Worm (Caenorhabditis elegans) whole organism, L4 larva: Measurements from ENCODE around the gene msp-10.

Source experiments
- F37D6.2 ChIP-seq: sonication (generic microtip); optimal IDR thresholded peaks from 2 replicates; lab custom pipeline; 2016; ENCODE audit warnings: mild to moderate bottlenecking, missing genetic modification characterization, missing compliant biosample characterization
- F44E2.7 ChIP-seq: fragments of 200-800 bp; sonication (Bioruptor generic); IDR thresholded peaks from 2 replicates; pipeline ENCODE4 v2.1.2; 2022; ENCODE audit warnings: missing genetic modification characterization, missing compliant biosample characterization
- R02D3.7 ChIP-seq: fragments of 150-350 bp; sonication (generic microtip); optimal IDR thresholded peaks from 3 replicates; lab custom pipeline; 2014; ENCODE audit warnings: missing biosample characterization, missing genetic modification characterization
- T20F7.1 ChIP-seq: fragments of 200-800 bp; sonication (Bioruptor generic); optimal IDR thresholded peaks from 2 replicates; lab custom pipeline; 2018; ENCODE audit warnings: mild to moderate bottlenecking, missing genetic modification characterization, missing compliant biosample characterization
- Y48G9A.11 ChIP-seq: fragments of 200-800 bp; sonication (Bioruptor generic); IDR thresholded peaks from 2 replicates; pipeline ENCODE4 v1.3.6; 2022; ENCODE audit warnings: missing genetic modification reagents, missing genetic modification characterization, missing compliant biosample characterization
- Y5F2A.4 ChIP-seq: fragments of 200-800 bp; sonication (Bioruptor generic); optimal IDR thresholded peaks from 2 replicates; lab custom pipeline; 2018; ENCODE audit warnings: mild to moderate bottlenecking, missing genetic modification characterization, missing compliant biosample characterization
- aha-1 ChIP-seq: fragments of 150-350 bp; peaks from one replicate; lab custom pipeline; 2014; ENCODE audit warnings: missing biosample characterization, missing genetic modification characterization
- arid-1 ChIP-seq: fragments of 200-800 bp; sonication (Bioruptor generic); conservative IDR thresholded peaks from 2 replicates; pipeline ENCODE4 v1.3.6; 2022; ENCODE audit warnings: missing genetic modification reagents, missing genetic modification characterization, missing compliant biosample characterization
- ceh-20 ChIP-seq: fragments of 200-800 bp; sonication (Bioruptor generic); IDR thresholded peaks from 2 replicates; pipeline ENCODE4 v1.3.6; 2022; ENCODE audit warnings: missing genetic modification reagents, missing genetic modification characterization, missing compliant biosample characterization
- ceh-28 ChIP-seq: fragments of 150-350 bp; optimal IDR thresholded peaks from 2 replicates; lab custom pipeline; 2014; ENCODE audit warnings: missing biosample characterization, missing genetic modification reagents, missing genetic modification characterization
- ces-1 ChIP-seq: fragments of 150-350 bp; sonication (generic microtip); optimal IDR thresholded peaks from 4 replicates; lab custom pipeline; 2014; ENCODE audit warnings: missing biosample characterization, missing genetic modification reagents, missing genetic modification characterization
- ctbp-1 ChIP-seq: fragments of 200-800 bp; sonication (Bioruptor generic); IDR thresholded peaks from 2 replicates; pipeline ENCODE4 v1.3.6; 2022; ENCODE audit warnings: missing genetic modification reagents, missing genetic modification characterization, missing compliant biosample characterization
- daf-16 ChIP-seq, 3 experiments: sonication (generic microtip); optimal IDR thresholded peaks; 2 replicates each; lab custom pipeline; 2016 to 2017; ENCODE audit warnings: missing genetic modification characterization in 3 of 3, missing genetic modification reagents in 3 of 3, mild to moderate bottlenecking in 2 of 3, missing compliant biosample characterization in 2 of 3, missing biosample characterization in 1 of 3, moderate library complexity in 1 of 3
- dmd-6 ChIP-seq: fragments of 200-800 bp; sonication (Bioruptor generic); IDR thresholded peaks from 2 replicates; pipeline ENCODE4 v1.3.6; 2022; ENCODE audit warnings: missing genetic modification reagents, missing genetic modification characterization, missing compliant biosample characterization
- dmd-8 ChIP-seq: fragments of 200-800 bp; sonication (Bioruptor generic); IDR thresholded peaks from 2 replicates; pipeline ENCODE4 v1.3.6; 2022; ENCODE audit warnings: missing genetic modification characterization, missing compliant biosample characterization
- dmd-9 ChIP-seq: fragments of 200-800 bp; sonication (Bioruptor generic); IDR thresholded peaks from 2 replicates; pipeline ENCODE4 v1.3.6; 2022; ENCODE audit warnings: missing genetic modification reagents, missing genetic modification characterization, missing compliant biosample characterization
- dpl-1 ChIP-seq: fragments of 150-350 bp; optimal IDR thresholded peaks from 2 replicates; lab custom pipeline; 2014; ENCODE audit warnings: missing biosample characterization, missing genetic modification reagents, missing genetic modification characterization
- dve-1 ChIP-seq: sonication (generic microtip); optimal IDR thresholded peaks from 2 replicates; lab custom pipeline; 2017; ENCODE audit warnings: antibody characterized with exemption, mild to moderate bottlenecking, missing genetic modification characterization, missing compliant biosample characterization; ENCODE audit not compliant: insufficient read depth
- egl-27 ChIP-seq: sonication (generic microtip); optimal IDR thresholded peaks from 3 replicates; lab custom pipeline; 2017; ENCODE audit warnings: missing biosample characterization, missing genetic modification reagents, missing genetic modification characterization
- fkh-10 ChIP-seq: fragments of 150-350 bp; optimal IDR thresholded peaks from 2 replicates; lab custom pipeline; 2014; ENCODE audit warnings: missing biosample characterization, missing genetic modification reagents, missing genetic modification characterization
- fos-1 ChIP-seq: fragments of 150-350 bp; optimal IDR thresholded peaks from 2 replicates; lab custom pipeline; 2014; ENCODE audit warnings: missing biosample characterization, missing genetic modification characterization
- gei-8 ChIP-seq: fragments of 200-800 bp; sonication (Bioruptor generic); optimal IDR thresholded peaks from 2 replicates; lab custom pipeline; 2018; ENCODE audit warnings: mild to moderate bottlenecking, missing genetic modification characterization, missing compliant biosample characterization
- hlh-11 ChIP-seq: fragments of 200-800 bp; sonication (Bioruptor generic); optimal IDR thresholded peaks from 2 replicates; lab custom pipeline; 2018; ENCODE audit warnings: mild to moderate bottlenecking, missing genetic modification characterization, missing compliant biosample characterization
- hlh-30 ChIP-seq: sonication (generic microtip); optimal IDR thresholded peaks from 2 replicates; lab custom pipeline; 2017; ENCODE audit warnings: antibody characterized with exemption, mild to moderate bottlenecking, missing genetic modification characterization, missing compliant biosample characterization; ENCODE audit not compliant: insufficient read depth
- jun-1 ChIP-seq: fragments of 150-350 bp; optimal IDR thresholded peaks from 2 replicates; lab custom pipeline; 2014; ENCODE audit warnings: missing biosample characterization, missing genetic modification reagents, missing genetic modification characterization
- lin-15B ChIP-seq: fragments of 150-350 bp; sonication (generic microtip); optimal IDR thresholded peaks from 3 replicates; lab custom pipeline; 2014; ENCODE audit warnings: missing biosample characterization, missing genetic modification characterization
- lin-39 ChIP-seq: fragments of 150-350 bp; optimal IDR thresholded peaks from 2 replicates; lab custom pipeline; 2014; ENCODE audit warnings: missing biosample characterization, missing genetic modification reagents, missing genetic modification characterization
- lir-3 ChIP-seq: sonication (generic microtip); optimal IDR thresholded peaks from 2 replicates; lab custom pipeline; 2016; ENCODE audit warnings: mild to moderate bottlenecking, missing genetic modification characterization, missing compliant biosample characterization
- lsy-2 ChIP-seq, 2 experiments: fragments of 150-350 bp in 1 of 2; sonication (generic microtip) in 1 of 2; optimal IDR thresholded peaks; 2 replicates each; lab custom pipeline; 2014 to 2017; ENCODE audit warnings: missing biosample characterization in 2 of 2, missing genetic modification characterization in 2 of 2
- mdt-29 ChIP-seq: fragments of 200-800 bp; sonication (Bioruptor generic); IDR thresholded peaks from 2 replicates; pipeline ENCODE4 v1.3.6; 2022; ENCODE audit warnings: missing genetic modification reagents, missing genetic modification characterization, missing compliant biosample characterization
- mep-1 ChIP-seq: fragments of 150-350 bp; sonication (generic microtip); optimal IDR thresholded peaks from 3 replicates; lab custom pipeline; 2014; ENCODE audit warnings: missing biosample characterization, missing genetic modification characterization
- mes-2 ChIP-seq: sonication (generic microtip); optimal IDR thresholded peaks from 2 replicates; lab custom pipeline; 2016; ENCODE audit warnings: missing genotype, mild to moderate bottlenecking, missing genetic modification characterization, missing compliant biosample characterization; ENCODE audit not compliant: poor library complexity, severe bottlenecking
- mxl-2 ChIP-seq: fragments of 200-800 bp; sonication (Bioruptor generic); conservative IDR thresholded peaks from 2 replicates; pipeline ENCODE4 v1.3.6; 2022; ENCODE audit warnings: missing genetic modification reagents, missing genetic modification characterization, missing compliant biosample characterization
- nhr-10 ChIP-seq: fragments of 150-350 bp; optimal IDR thresholded peaks from 2 replicates; lab custom pipeline; 2014; ENCODE audit warnings: missing biosample characterization, missing genetic modification characterization
- nhr-102 ChIP-seq: sonication (generic microtip); optimal IDR thresholded peaks from 2 replicates; lab custom pipeline; 2016; ENCODE audit warnings: mild to moderate bottlenecking, missing genetic modification characterization, moderate library complexity, missing compliant biosample characterization
- nhr-237 ChIP-seq: sonication (generic microtip); optimal IDR thresholded peaks from 2 replicates; lab custom pipeline; 2017; ENCODE audit warnings: missing biosample characterization, missing genetic modification characterization
- nhr-48 ChIP-seq: sonication (generic microtip); optimal IDR thresholded peaks from 2 replicates; lab custom pipeline; 2016; ENCODE audit warnings: mild to moderate bottlenecking, missing genetic modification characterization, missing compliant biosample characterization
- nhr-6 ChIP-seq: fragments of 150-350 bp; optimal IDR thresholded peaks from 2 replicates; lab custom pipeline; 2014; ENCODE audit warnings: missing biosample characterization, missing genetic modification characterization
- nhr-77 ChIP-seq: fragments of 150-350 bp; optimal IDR thresholded peaks from 2 replicates; lab custom pipeline; 2014; ENCODE audit warnings: missing biosample characterization, missing genetic modification characterization
- pha-4 ChIP-seq, 2 experiments: fragments of 150-350 bp in 1 of 2; fragments of 200-800 bp in 1 of 2; sonication (Bioruptor generic) in 1 of 2; IDR thresholded peaks in 1 of 2; optimal IDR thresholded peaks in 1 of 2; 2 replicates each; pipeline versions ENCODE4 v1.3.6 to Lab custom; 2014 to 2022; ENCODE audit warnings: missing genetic modification characterization in 2 of 2, missing genetic modification reagents in 2 of 2, missing biosample characterization in 1 of 2, missing compliant biosample characterization in 1 of 2
- php-3 ChIP-seq: fragments of 200-800 bp; sonication (Bioruptor generic); IDR thresholded peaks from 2 replicates; pipeline ENCODE4 v1.3.6; 2022; ENCODE audit warnings: missing genetic modification reagents, missing genetic modification characterization, missing compliant biosample characterization
- pqm-1 ChIP-seq: sonication (generic microtip); optimal IDR thresholded peaks from 2 replicates; lab custom pipeline; 2017; ENCODE audit warnings: missing biosample characterization, missing genetic modification characterization
- set-16 ChIP-seq: fragments of 200-800 bp; sonication (Bioruptor generic); IDR thresholded peaks from 2 replicates; pipeline ENCODE4 v1.3.6; 2022; ENCODE audit warnings: missing genetic modification reagents, missing genetic modification characterization, missing compliant biosample characterization
- snpc-1.2 ChIP-seq: fragments of 200-800 bp; sonication (Bioruptor generic); IDR thresholded peaks from 2 replicates; pipeline ENCODE4 v1.3.6; 2022; ENCODE audit warnings: missing genetic modification reagents, missing genetic modification characterization, missing compliant biosample characterization
- spr-3 ChIP-seq: fragments of 200-800 bp; sonication (Bioruptor generic); optimal IDR thresholded peaks from 2 replicates; lab custom pipeline; 2018; ENCODE audit warnings: mild to moderate bottlenecking, missing genetic modification characterization, missing compliant biosample characterization
- tag-97 ChIP-seq: fragments of 200-800 bp; sonication (Bioruptor generic); IDR thresholded peaks from 2 replicates; pipeline ENCODE4 v1.3.6; 2022; ENCODE audit warnings: missing genetic modification characterization, missing compliant biosample characterization
- tra-1 ChIP-seq: fragments of 200-800 bp; sonication (Bioruptor generic); IDR thresholded peaks from 2 replicates; pipeline ENCODE4 v1.3.6; 2022; ENCODE audit warnings: missing genetic modification reagents, missing genetic modification characterization, missing compliant biosample characterization
- zip-11 ChIP-seq: fragments of 200-800 bp; sonication (Bioruptor generic); IDR thresholded peaks from 2 replicates; pipeline ENCODE4 v1.3.6; 2022; ENCODE audit warnings: missing genetic modification characterization, missing compliant biosample characterization
- ztf-7 ChIP-seq: fragments of 150-350 bp; optimal IDR thresholded peaks from 2 replicates; lab custom pipeline; 2014; ENCODE audit warnings: missing biosample characterization, missing genetic modification characterization

Gene msp-10

DNA sequence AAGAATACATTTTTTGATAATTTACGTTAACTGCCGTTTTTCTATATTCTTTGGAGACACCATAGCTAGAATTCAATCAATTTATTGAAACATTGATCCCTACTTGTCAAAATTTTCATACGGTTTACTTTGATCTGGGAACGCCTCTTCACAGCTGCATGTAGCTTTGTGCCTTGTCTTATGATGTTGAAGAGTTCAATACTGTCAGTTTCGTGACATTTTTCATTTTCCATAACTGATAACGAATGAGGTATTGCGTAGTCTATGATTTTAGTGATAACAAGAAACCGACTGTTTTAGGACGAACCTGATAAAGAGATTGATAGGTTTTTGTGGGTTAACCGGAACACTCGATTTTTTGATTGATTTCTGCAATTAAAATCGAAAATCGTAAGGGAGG lies 36.0 kb upstream of the msp-10 start (continued):
- TF ChIP-seq snpc-1.2 (GFP tag; lab: Robert Waterston, UW) (no peak), lin-15B (tag; lab: Kevin White, UChicago) (no peak), hlh-30 (tag; lab: Kevin White, UChicago) (peak; percentile 59), ces-1 (GFP tag; lab: Kevin White, UChicago) (no peak), R02D3.7 (tag; lab: Kevin White, UChicago) (no peak), ztf-7 (tag; lab: Kevin White, UChicago) (no peak)

DNA sequence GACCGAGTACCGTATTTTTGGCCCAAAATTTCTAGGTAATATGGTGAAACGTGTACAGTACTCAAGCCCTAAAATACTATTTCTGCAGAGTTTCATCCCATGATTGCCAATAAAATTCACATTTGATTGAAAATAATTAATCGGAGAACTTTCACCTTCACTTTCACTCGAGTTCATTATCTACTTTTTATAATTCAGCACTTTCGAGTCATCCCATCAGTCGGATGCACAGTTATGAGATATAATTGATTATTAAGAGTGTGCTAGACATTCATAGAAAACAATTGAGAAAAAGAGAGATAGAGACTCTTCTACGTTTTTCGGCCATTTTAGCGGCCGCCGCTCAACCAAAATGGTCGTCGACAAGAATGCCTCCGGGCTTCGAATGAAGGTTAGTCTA lies 34.7 kb upstream of the msp-10 start, which contains the start of gene fat-3:
fat-3 (plus strand) TSS at position 313 of the 400 bp plus-strand sequence.
- TF ChIP-seq tra-1 (GFP tag; lab: Robert Waterston, UW) (0 out of 2 replicates have a peak, but pooled peaks have one; percentile 12), egl-27 (tag; lab: Kevin White, UChicago) (no peak), set-16 (no peak), mes-2 (tag; lab: Kevin White, UChicago) (peak; percentile 17), lsy-2 (tag; optimal IDR thresholded peaks at IDR 0.05; lab: Kevin White, UChicago) (peak in 1 of 2 experiments; percentile 36), hlh-11 (peak; percentile 60), ceh-20 (GFP tag; lab: Robert Waterston, UW) (no peak), tag-97 (GFP tag; lab: Robert Waterston, UW) (no peak), nhr-10 (no peak), dpl-1 (no peak), T20F7.1 (GFP tag; lab: Kevin White, UChicago) (no peak), nhr-6 (no peak), zip-11 (GFP tag; lab: Robert Waterston, UW) (no peak), dmd-6 (GFP tag; lab: Robert Waterston, UW) (peak; percentile 62), ctbp-1 (GFP tag; lab: Robert Waterston, UW) (no peak), jun-1 (tag; lab: Kevin White, UChicago) (no peak), mep-1 (tag; lab: Kevin White, UChicago) (peak; percentile 41), Y5F2A.4 (GFP tag; lab: Kevin White, UChicago) (no peak), nhr-102 (tag; lab: Kevin White, UChicago) (no peak), dmd-8 (GFP tag; lab: Robert Waterston, UW) (no peak), nhr-237 (tag; lab: Kevin White, UChicago) (no peak), spr-3 (GFP tag; lab: Kevin White, UChicago) (no peak), dmd-9 (GFP tag; lab: Robert Waterston, UW) (no peak), mdt-29 (GFP tag; lab: Robert Waterston, UW) (0 out of 2 replicates have a peak, but pooled peaks have one; percentile 10), arid-1 (GFP tag; lab: Robert Waterston, UW) (no peak), lin-39 (tag; lab: Kevin White, UChicago) (no peak), F37D6.2 (no peak), pha-4 (GFP tag; IDR thresholded peaks at IDR 0.05; lab: Robert Waterston, UW) (no peak), pha-4 (tag; optimal IDR thresholded peaks at IDR 0.05; lab: Kevin White, UChicago) (no peak), Y48G9A.11 (GFP tag; lab: Robert Waterston, UW) (no peak), F44E2.7 (no peak), ztf-7 (tag; lab: Kevin White, UChicago) (no peak), lir-3 (tag; lab: Kevin White, UChicago) (no peak), dve-1 (tag; lab: Kevin White, UChicago) (peak; percentile 79), daf-16 (GFP tag; optimal IDR thresholded peaks at IDR 0.05; lab: Kevin White, UChicago) (no peak), daf-16 (tag; optimal IDR thresholded peaks at IDR 0.05; lab: Kevin White, UChicago) (peak; percentile 68), fkh-10 (GFP tag; lab: Kevin White, UChicago) (no peak), mxl-2 (no peak), pqm-1 (peak; percentile 31), aha-1 (tag; lab: Kevin White, UChicago) (no peak), ceh-28 (tag; lab: Kevin White, UChicago) (no peak), php-3 (GFP tag; lab: Robert Waterston, UW) (peak; percentile 82), nhr-77 (tag; lab: Kevin White, UChicago) (no peak), gei-8 (GFP tag; lab: Kevin White, UChicago) (no peak), nhr-48 (tag; lab: Kevin White, UChicago) (peak; percentile 4), fos-1 (tag; lab: Kevin White, UChicago) (no peak), R02D3.7 (tag; lab: Kevin White, UChicago) (no peak)
